Fruit fly (Drosophila melanogaster): Measurements from ENCODE around the gene CG6462.

The CG6462 gene

dm6 chr3L:5988675-5989074, 48.2 kb upstream of the CG6462 start (continued):
- TF ChIP-seq chif (GFP tag; optimal IDR thresholded peaks at IDR 0.05) (peak; percentile 31 to 60), CG10274 (GFP tag; optimal IDR thresholded peaks at IDR 0.05) (no peak), row (GFP tag; IDR thresholded peaks at IDR 0.05) (peak; percentile 55), lov (optimal IDR thresholded peaks at IDR 0.05) (no peak), lov (GFP tag; IDR thresholded peaks at IDR 0.05) (peak; percentile 79; the same call in 1 of the 3 replicates), Antp (GFP tag; optimal IDR thresholded peaks at IDR 0.05) (no peak), CG13894 (tag; optimal IDR thresholded peaks at IDR 0.05) (no peak), p53 (GFP tag; optimal IDR thresholded peaks at IDR 0.05) (no peak), hbn (GFP tag; IDR thresholded peaks at IDR 0.05; ENCODE audit: partially characterized antibody) (no peak), slp2 (GFP tag; optimal IDR thresholded peaks at IDR 0.05) (peak; percentile 35), B-H1 (GFP tag; IDR thresholded peaks at IDR 0.05) (no peak), CG3281 (GFP tag; optimal IDR thresholded peaks at IDR 0.05) (no peak), CG9797 (GFP tag; optimal IDR thresholded peaks at IDR 0.05) (no peak), CG7786 (GFP tag; optimal IDR thresholded peaks at IDR 0.05) (no peak), tap (tag; optimal IDR thresholded peaks at IDR 0.05) (no peak), ci (GFP tag; IDR thresholded peaks at IDR 0.05) (peak; percentile 82), Hr78 (GFP tag; optimal IDR thresholded peaks at IDR 0.05) (no peak), CG18619 (GFP tag; optimal IDR thresholded peaks at IDR 0.05) (no peak), disco-r (GFP tag; optimal IDR thresholded peaks at IDR 0.05) (no peak), CG17829 (tag; optimal IDR thresholded peaks at IDR 0.05) (peak; percentile 80), Hr3 (GFP tag; optimal IDR thresholded peaks at IDR 0.05) (no peak), unpg (GFP tag; optimal IDR thresholded peaks at IDR 0.05) (peak; percentile 24), croc (GFP tag; conservative IDR thresholded peaks at IDR 0.05) (peak; percentile 43; the same call in 2 of the 3 replicates), ftz-f1 (GFP tag; optimal IDR thresholded peaks at IDR 0.05) (no peak), CG17612 (GFP tag; IDR thresholded peaks at IDR 0.05) (no peak), MTF-1 (GFP tag; optimal IDR thresholded peaks at IDR 0.05; ENCODE audit: borderline replicate concordance) (peak; percentile 38), Dbx (GFP tag; IDR thresholded peaks at IDR 0.05) (no peak), CG34422 (GFP tag; IDR thresholded peaks at IDR 0.05) (peak; percentile 73; the same call in 2 of the 3 replicates), CG43689 (GFP tag; IDR thresholded peaks at IDR 0.05) (no peak), Dip3 (GFP tag; optimal IDR thresholded peaks at IDR 0.05) (no peak), CG6272 (GFP tag; IDR thresholded peaks at IDR 0.05) (no peak; the same call in 1 of the 2 replicates), Sry-β (GFP tag; optimal IDR thresholded peaks at IDR 0.05) (no peak), CG8281 (tag; optimal IDR thresholded peaks at IDR 0.05) (no peak), Hand (GFP tag; optimal IDR thresholded peaks at IDR 0.05) (no peak), Oaz (GFP tag; IDR thresholded peaks at IDR 0.05) (no peak), CG2116 (GFP tag; optimal IDR thresholded peaks at IDR 0.05) (no peak), CG3065 (GFP tag; optimal IDR thresholded peaks at IDR 0.05) (no peak), CG7357 (GFP tag; IDR thresholded peaks at IDR 0.05) (peak; percentile 43; the same call in 1 of the 3 replicates), CG32772 (GFP tag; IDR thresholded peaks at IDR 0.05) (peak; percentile 39; the same call in 1 of the 2 replicates), NC2β (GFP tag; optimal IDR thresholded peaks at IDR 0.05) (peak; percentile 10), nmo (GFP tag; optimal IDR thresholded peaks at IDR 0.05) (peak; percentile 47), C15 (GFP tag; IDR thresholded peaks at IDR 0.05) (no peak), CG12299 (tag; optimal IDR thresholded peaks at IDR 0.05) (no peak), CG6689 (GFP tag; IDR thresholded peaks at IDR 0.05) (peak; percentile 48), Usf (GFP tag; optimal IDR thresholded peaks at IDR 0.05) (no peak), CG2120 (GFP tag; optimal IDR thresholded peaks at IDR 0.05) (no peak), kni (GFP tag; optimal IDR thresholded peaks at IDR 0.05) (no peak), CG16813 (GFP tag; IDR thresholded peaks at IDR 0.05; ENCODE audit: partially characterized antibody) (no peak), CG6683 (GFP tag; optimal IDR thresholded peaks at IDR 0.05) (no peak), sim (GFP tag; IDR thresholded peaks at IDR 0.05) (peak; percentile 68; the same call in 1 of the 2 replicates), mam (GFP tag; optimal IDR thresholded peaks at IDR 0.05) (no peak), CG7271 (tag; optimal IDR thresholded peaks at IDR 0.05) (no peak)
